Fruit fly (Drosophila melanogaster) Kc167 (cell line): Measurements from ENCODE around the gene Myo31DF.

Source experiments
- Myc ChIP-seq: fragments of >200 bp; optimal IDR thresholded peaks from 2 replicates; lab custom pipeline; 2017; ENCODE audit warnings: missing external identifiers
- Sin3A ChIP-seq: fragments of >200 bp; optimal IDR thresholded peaks from 2 replicates; lab custom pipeline; 2018; ENCODE audit warnings: missing external identifiers
- h ChIP-seq: fragments of >200 bp; optimal IDR thresholded peaks from 3 replicates; lab custom pipeline; 2018; ENCODE audit warnings: missing external identifiers
- insv ChIP-seq: fragments of >200 bp; optimal IDR thresholded peaks from 3 replicates; lab custom pipeline; 2018; ENCODE audit warnings: missing external identifiers
- psq ChIP-seq: fragments of >200 bp; optimal IDR thresholded peaks from 2 replicates; lab custom pipeline; 2017; ENCODE audit warnings: missing external identifiers
- ttk ChIP-seq: sonication (Bioruptor generic); optimal IDR thresholded peaks from 2 replicates; lab custom pipeline; 2017; ENCODE audit warnings: missing external identifiers

Gene Myo31DF

dm6 chr2L:10510843-10511242, 4.3 kb upstream of the Myo31DF start:
- TF ChIP-seq psq (lab: Kevin White, UChicago) (no peak), Myc (lab: Kevin White, UChicago) (no peak), h (lab: Kevin White, UChicago) (no peak), ttk (lab: Kevin White, UChicago) (no peak), Sin3A (lab: Kevin White, UChicago) (no peak), insv (lab: Kevin White, UChicago) (no peak)

dm6 chr2L:10510088-10510487, 3.5 kb upstream of the Myo31DF start, which contains the start of gene CG7384:
TSS of gene CG7384 (minus strand) at chr2L:10510453.
- TF ChIP-seq ttk (lab: Kevin White, UChicago) (no peak), insv (lab: Kevin White, UChicago) (no peak), Myc (lab: Kevin White, UChicago) (no peak), Sin3A (lab: Kevin White, UChicago) (no peak), psq (lab: Kevin White, UChicago) (no peak)

- TF ChIP-seq Sin3A (lab: Kevin White, UChicago), result no peak
- TF ChIP-seq insv (lab: Kevin White, UChicago), result no peak
- TF ChIP-seq ttk (lab: Kevin White, UChicago), result no peak
- TF ChIP-seq h (lab: Kevin White, UChicago), result no peak
- no peak for TF ChIP-seq Myc (lab: Kevin White, UChicago)
- TF ChIP-seq psq (lab: Kevin White, UChicago), result no peak
These were observed 1.2 kb downstream of the Myo31DF start for dm6 chr2L:10505345-10505744.

dm6 chr2L:10504895-10505294, 1.7 kb downstream of the Myo31DF start:
- TF ChIP-seq psq (lab: Kevin White, UChicago) (no peak), insv (lab: Kevin White, UChicago) (no peak), Myc (lab: Kevin White, UChicago) (no peak), Sin3A (lab: Kevin White, UChicago) (no peak), h (lab: Kevin White, UChicago) (no peak), ttk (lab: Kevin White, UChicago) (no peak)

dm6 chr2L:10503356-10503977, 3.1 kb downstream of the Myo31DF start:
- TF ChIP-seq h (lab: Kevin White, UChicago), result no peak
- no peak for TF ChIP-seq Myc (lab: Kevin White, UChicago)
- TF ChIP-seq Sin3A (lab: Kevin White, UChicago), result no peak
- TF ChIP-seq ttk (lab: Kevin White, UChicago), result no peak
- no peak for TF ChIP-seq psq (lab: Kevin White, UChicago)
- no peak for TF ChIP-seq insv (lab: Kevin White, UChicago)

dm6 chr2L:10502862-10503261, 3.7 kb downstream of the Myo31DF start:
- TF ChIP-seq insv (lab: Kevin White, UChicago), result no peak
- TF ChIP-seq h (lab: Kevin White, UChicago), result no peak

dm6 chr2L:10502244-10502643, 4.3 kb downstream of the Myo31DF start:
- no peak for TF ChIP-seq ttk (lab: Kevin White, UChicago)
- TF ChIP-seq Sin3A (lab: Kevin White, UChicago), result no peak
- no peak for TF ChIP-seq psq (lab: Kevin White, UChicago)
- no peak for TF ChIP-seq Myc (lab: Kevin White, UChicago)
- no peak for TF ChIP-seq insv (lab: Kevin White, UChicago)
- TF ChIP-seq h (lab: Kevin White, UChicago), result no peak

- TF ChIP-seq ttk (lab: Kevin White, UChicago) (no peak), psq (lab: Kevin White, UChicago) (no peak), Sin3A (lab: Kevin White, UChicago) (no peak), Myc (lab: Kevin White, UChicago) (no peak), insv (lab: Kevin White, UChicago) (no peak), h (lab: Kevin White, UChicago) (no peak)
These were observed 6.1 kb downstream of the Myo31DF start for dm6 chr2L:10500309-10500974.

- TF ChIP-seq ttk (lab: Kevin White, UChicago), result no peak
- no peak for TF ChIP-seq Myc (lab: Kevin White, UChicago)
- TF ChIP-seq insv (lab: Kevin White, UChicago), result no peak
- no peak for TF ChIP-seq Sin3A (lab: Kevin White, UChicago)
- no peak for TF ChIP-seq h (lab: Kevin White, UChicago)
- no peak for TF ChIP-seq psq (lab: Kevin White, UChicago)
These were observed 7.0 kb downstream of the Myo31DF start for dm6 chr2L:10499608-10500007.

- TF ChIP-seq insv (lab: Kevin White, UChicago), result no peak
- TF ChIP-seq psq (lab: Kevin White, UChicago), result no peak
- TF ChIP-seq Sin3A (lab: Kevin White, UChicago), result no peak
- no peak for TF ChIP-seq ttk (lab: Kevin White, UChicago)
- TF ChIP-seq h (lab: Kevin White, UChicago), result no peak
- TF ChIP-seq Myc (lab: Kevin White, UChicago), result no peak
These were observed 9.3 kb downstream of the Myo31DF start for dm6 chr2L:10497106-10497800.

- TF ChIP-seq Sin3A (lab: Kevin White, UChicago) (no peak), ttk (lab: Kevin White, UChicago) (no peak), psq (lab: Kevin White, UChicago) (no peak), h (lab: Kevin White, UChicago) (no peak), Myc (lab: Kevin White, UChicago) (no peak), insv (lab: Kevin White, UChicago) (no peak)
These were observed 10.2 kb downstream of the Myo31DF start for dm6 chr2L:10496338-10496737.
